Fruit fly (Drosophila melanogaster): Measurements from ENCODE around the gene CG42588.
A peak's percentile ranks its signal among the peaks of the same experiment; 100 is the strongest.

CG42588 gene

dm6 chr3L:12843056-12843799 lies 29.2 kb downstream of the CG42588 start, which contains the start of gene nebu (continued):
- TF ChIP-seq CG34224 (GFP tag; IDR thresholded peaks at IDR 0.05; ENCODE audit: partially characterized antibody) (no peak), danr (GFP tag; IDR thresholded peaks at IDR 0.05) (peak; percentile 95), CG6854 (GFP tag; optimal IDR thresholded peaks at IDR 0.05) (peak; percentile 94), sens-2 (GFP tag; IDR thresholded peaks at IDR 0.05) (peak; percentile 81; the same call in 1 of the 2 replicates), CG14710 (tag; optimal IDR thresholded peaks at IDR 0.05) (peak; percentile 78), Adf1 (GFP tag; IDR thresholded peaks at IDR 0.05) (peak; percentile 89), Bteb2 (GFP tag; optimal IDR thresholded peaks at IDR 0.05) (peak; percentile 98), CHES-1-like (GFP tag; optimal IDR thresholded peaks at IDR 0.05) (peak; percentile 98), Sin3A (optimal IDR thresholded peaks at IDR 0.05) (no peak), ab (GFP tag; optimal IDR thresholded peaks at IDR 0.05) (peak; percentile 95), ranshi (GFP tag; IDR thresholded peaks at IDR 0.05) (peak; percentile 96), CG2116 (GFP tag; optimal IDR thresholded peaks at IDR 0.05) (peak; percentile 73), mirr (GFP tag; optimal IDR thresholded peaks at IDR 0.05) (peak; percentile 88), cg (GFP tag; optimal IDR thresholded peaks at IDR 0.05) (no peak), Ravus (GFP tag; IDR thresholded peaks at IDR 0.05) (peak; percentile 93), ken (GFP tag; IDR thresholded peaks at IDR 0.05) (peak; percentile 89; the same call in 1 of the 3 replicates), lbe (GFP tag; optimal IDR thresholded peaks at IDR 0.05) (peak; percentile 97), Deaf1 (tag; optimal IDR thresholded peaks at IDR 0.05) (peak; percentile 86), tgo (GFP tag; IDR thresholded peaks at IDR 0.05) (peak; percentile 96), ttk (GFP tag; IDR thresholded peaks at IDR 0.05) (peak; percentile 95), ac (GFP tag; optimal IDR thresholded peaks at IDR 0.05) (peak; percentile 62), Fer1 (GFP tag; optimal IDR thresholded peaks at IDR 0.05) (peak; percentile 99), Side (GFP tag; optimal IDR thresholded peaks at IDR 0.05) (peak; percentile 97), CG3995 (GFP tag; optimal IDR thresholded peaks at IDR 0.05) (peak; percentile 81), ems (GFP tag; optimal IDR thresholded peaks at IDR 0.05) (peak; percentile 95), Lhr (GFP tag; optimal IDR thresholded peaks at IDR 0.05) (peak; percentile 59), sob (GFP tag; IDR thresholded peaks at IDR 0.05) (peak; percentile 98), dan (GFP tag; IDR thresholded peaks at IDR 0.05) (no peak), Dad (GFP tag; optimal IDR thresholded peaks at IDR 0.05) (peak; percentile 94), pita (GFP tag; optimal IDR thresholded peaks at IDR 0.05) (no peak), Scr (GFP tag; IDR thresholded peaks at IDR 0.05; ENCODE audit: partially characterized antibody) (no peak), CG12236 (GFP tag; optimal IDR thresholded peaks at IDR 0.05) (peak; percentile 82), amos (GFP tag; IDR thresholded peaks at IDR 0.05; ENCODE audit: partially characterized antibody) (no peak), CG10147 (GFP tag; optimal IDR thresholded peaks at IDR 0.05) (peak; percentile 96), sim (GFP tag; IDR thresholded peaks at IDR 0.05) (peak; percentile 87), HLH54F (GFP tag; optimal IDR thresholded peaks at IDR 0.05) (peak; percentile 98), hb (GFP tag; IDR thresholded peaks at IDR 0.05; ENCODE audit: partially characterized antibody) (no peak), Spps (tag; optimal IDR thresholded peaks at IDR 0.05) (peak; percentile 69), eve (GFP tag; optimal IDR thresholded peaks at IDR 0.05) (peak in 1 of 2 experiments; percentile 95), al (GFP tag; IDR thresholded peaks at IDR 0.05) (peak; percentile 97; the same call in 1 of the 2 replicates), CG34422 (GFP tag; IDR thresholded peaks at IDR 0.05) (peak; percentile 96), gro (GFP tag; optimal IDR thresholded peaks at IDR 0.05) (peak; percentile 99), Awh (GFP tag; IDR thresholded peaks at IDR 0.05) (peak; percentile 96), Atf3 (GFP tag; optimal IDR thresholded peaks at IDR 0.05) (peak; percentile 87), CG4424 (GFP tag; optimal IDR thresholded peaks at IDR 0.05) (peak; percentile 84), Usf (GFP tag; optimal IDR thresholded peaks at IDR 0.05) (peak; percentile 92), CG17912 (GFP tag; optimal IDR thresholded peaks at IDR 0.05) (no peak), vnd (GFP tag; IDR thresholded peaks at IDR 0.05; ENCODE audit: partially characterized antibody) (no peak), chn (GFP tag; optimal IDR thresholded peaks at IDR 0.05) (peak; percentile 93), zen (tag; optimal IDR thresholded peaks at IDR 0.05) (peak; percentile 86)
